Worm (Caenorhabditis elegans): ENCODE measurements around the gene clec-63.

- TF ChIP-seq R02D3.7 (tag; optimal IDR thresholded peaks at IDR 0.05) (no peak), nhr-11 (tag; optimal IDR thresholded peaks at IDR 0.05) (no peak)
Observed at ce11 chrII:12878697-12879096, 16.7 kb upstream of the clec-63 start.

All from whole organism, L3 larva.